Worm (Caenorhabditis elegans): Measurements from ENCODE around the gene srx-87.

The srx-87 gene

DNA sequence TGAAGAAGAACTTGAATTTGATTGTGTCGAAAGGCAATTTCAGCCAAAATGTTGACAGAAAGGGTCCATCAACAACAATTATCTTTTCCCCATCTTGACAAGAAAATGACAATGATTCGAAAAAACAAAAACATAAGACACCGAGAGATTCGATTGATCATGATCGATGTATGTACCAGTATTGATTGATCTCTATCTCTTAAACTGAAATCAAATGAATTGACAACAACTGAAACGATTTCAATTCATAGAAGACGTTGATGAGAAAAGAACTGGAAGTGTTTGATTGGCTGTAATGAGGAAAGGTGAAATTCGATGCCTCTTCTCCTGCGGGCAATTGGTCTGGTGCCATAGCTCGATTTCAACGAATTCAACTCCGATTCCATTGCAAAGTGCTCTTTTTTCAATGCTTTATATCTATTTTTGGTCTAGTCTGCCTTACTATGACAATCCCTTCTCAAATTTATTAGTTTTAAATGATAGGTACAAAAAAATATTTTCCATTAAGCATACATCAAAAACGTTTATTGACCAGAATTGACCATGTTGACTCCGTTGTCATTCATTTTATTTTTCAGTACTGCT is 31.2 kb upstream of the srx-87 start:
- TF ChIP-seq ama-1 (optimal IDR thresholded peaks at IDR 0.05) (no peak), ceh-13 (GFP tag; optimal IDR thresholded peaks at IDR 0.05) (no peak), ets-7 (tag; optimal IDR thresholded peaks at IDR 0.05) (no peak), ceh-36 (tag; optimal IDR thresholded peaks at IDR 0.05) (no peak), sea-1 (GFP tag; conservative IDR thresholded peaks at IDR 0.05) (no peak), B0310.2 (tag; optimal IDR thresholded peaks at IDR 0.05) (no peak), aly-1 (tag; optimal IDR thresholded peaks at IDR 0.05) (no peak), pes-1 (GFP tag; IDR thresholded peaks at IDR 0.05) (no peak), hnd-1 (tag; optimal IDR thresholded peaks at IDR 0.05) (no peak), flt-1 (GFP tag; IDR thresholded peaks at IDR 0.05) (no peak), tbx-37 (GFP tag; conservative IDR thresholded peaks at IDR 0.05) (no peak), scrt-1 (GFP tag; IDR thresholded peaks at IDR 0.05) (no peak)

DNA sequence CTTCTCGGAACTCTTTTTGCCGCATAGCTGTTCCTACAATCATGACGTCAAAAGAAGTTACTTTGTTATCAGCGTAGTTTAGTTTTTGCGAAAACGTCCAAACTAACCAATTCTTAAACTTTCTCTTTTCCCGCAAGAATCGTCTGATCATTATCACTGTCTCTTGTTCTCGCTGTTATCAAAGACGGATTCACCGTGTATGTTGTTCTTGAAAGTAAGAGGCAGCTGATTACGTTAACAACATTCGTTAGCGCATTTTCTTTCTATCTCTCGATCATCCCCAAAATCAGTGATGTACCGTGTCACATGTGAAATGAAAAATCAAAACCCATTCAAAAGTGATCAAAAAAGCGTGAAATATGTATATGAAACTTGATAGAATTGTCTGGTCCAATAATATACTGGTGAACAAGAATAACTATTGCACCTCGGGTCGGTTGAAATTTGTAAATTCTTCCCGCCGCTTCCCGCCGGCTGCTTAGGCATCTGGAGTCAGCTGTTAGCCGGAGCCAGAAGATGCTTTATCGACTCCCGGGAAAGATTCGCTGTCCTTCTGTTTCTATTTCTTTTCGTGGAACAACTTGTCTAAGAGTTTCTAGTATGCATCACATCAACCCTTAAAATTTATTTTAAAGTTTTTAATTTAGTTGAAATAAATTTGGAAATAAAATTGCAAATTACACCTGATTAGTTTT is 30.0 kb upstream of the srx-87 start:
- TF ChIP-seq hmg-4 (GFP tag; optimal IDR thresholded peaks at IDR 0.05), result no peak
- no peak for TF ChIP-seq pes-1 (GFP tag; IDR thresholded peaks at IDR 0.05)
- TF ChIP-seq ets-7 (tag; optimal IDR thresholded peaks at IDR 0.05), result no peak
- TF ChIP-seq hmbx-1 (tag; optimal IDR thresholded peaks at IDR 0.05), result no peak
- no peak for TF ChIP-seq B0310.2 (tag; optimal IDR thresholded peaks at IDR 0.05)
- TF ChIP-seq hnd-1 (tag; optimal IDR thresholded peaks at IDR 0.05), result no peak
- TF ChIP-seq sea-1 (GFP tag; conservative IDR thresholded peaks at IDR 0.05), result no peak
- no peak for TF ChIP-seq scrt-1 (GFP tag; IDR thresholded peaks at IDR 0.05)
- no peak for TF ChIP-seq aly-1 (tag; optimal IDR thresholded peaks at IDR 0.05)

- TF ChIP-seq flt-1 (GFP tag; IDR thresholded peaks at IDR 0.05), result no peak
- no peak for TF ChIP-seq pes-1 (GFP tag; IDR thresholded peaks at IDR 0.05)
- no peak for TF ChIP-seq F13C5.2 (tag; optimal IDR thresholded peaks at IDR 0.05)
- no peak for TF ChIP-seq sea-1 (GFP tag; conservative IDR thresholded peaks at IDR 0.05)
Observed at ce11 chrV:11535504-11536062, 29.1 kb upstream of the srx-87 start.

DNA sequence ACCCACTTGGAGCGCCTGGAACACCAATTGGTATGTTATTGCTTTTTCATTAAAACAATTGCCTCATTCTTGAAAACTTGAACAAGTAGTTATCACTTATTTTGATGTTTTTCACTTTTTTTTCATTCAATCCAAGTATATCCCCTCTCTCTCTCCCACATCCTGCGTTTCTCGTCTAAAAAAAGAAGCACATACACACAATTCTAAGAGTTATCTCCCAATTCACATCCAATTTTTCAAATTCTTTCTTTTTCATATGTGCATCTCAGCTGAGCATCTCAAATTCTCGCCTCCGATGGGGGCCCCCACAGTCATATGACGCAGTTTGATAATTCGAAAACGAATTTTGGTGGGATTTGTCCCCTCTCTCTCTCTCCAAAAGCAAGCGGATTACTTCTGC is 28.0 kb upstream of the srx-87 start:
- TF ChIP-seq F13C5.2 (tag; optimal IDR thresholded peaks at IDR 0.05) (no peak), hnd-1 (tag; optimal IDR thresholded peaks at IDR 0.05) (no peak), aly-1 (tag; optimal IDR thresholded peaks at IDR 0.05) (no peak), B0310.2 (tag; optimal IDR thresholded peaks at IDR 0.05) (no peak), ama-1 (optimal IDR thresholded peaks at IDR 0.05) (no peak), tbx-11 (GFP tag; IDR thresholded peaks at IDR 0.05) (no peak), scrt-1 (GFP tag; IDR thresholded peaks at IDR 0.05) (no peak), hmbx-1 (tag; optimal IDR thresholded peaks at IDR 0.05) (no peak), ets-7 (tag; optimal IDR thresholded peaks at IDR 0.05) (no peak), hmg-4 (GFP tag; optimal IDR thresholded peaks at IDR 0.05) (no peak), ceh-36 (tag; optimal IDR thresholded peaks at IDR 0.05) (no peak), flt-1 (GFP tag; IDR thresholded peaks at IDR 0.05) (no peak), tbx-37 (GFP tag; conservative IDR thresholded peaks at IDR 0.05) (no peak), sea-1 (GFP tag; conservative IDR thresholded peaks at IDR 0.05) (no peak), pes-1 (GFP tag; IDR thresholded peaks at IDR 0.05) (no peak), ceh-13 (GFP tag; optimal IDR thresholded peaks at IDR 0.05) (no peak), tra-4 (tag; optimal IDR thresholded peaks at IDR 0.05) (no peak)

DNA sequence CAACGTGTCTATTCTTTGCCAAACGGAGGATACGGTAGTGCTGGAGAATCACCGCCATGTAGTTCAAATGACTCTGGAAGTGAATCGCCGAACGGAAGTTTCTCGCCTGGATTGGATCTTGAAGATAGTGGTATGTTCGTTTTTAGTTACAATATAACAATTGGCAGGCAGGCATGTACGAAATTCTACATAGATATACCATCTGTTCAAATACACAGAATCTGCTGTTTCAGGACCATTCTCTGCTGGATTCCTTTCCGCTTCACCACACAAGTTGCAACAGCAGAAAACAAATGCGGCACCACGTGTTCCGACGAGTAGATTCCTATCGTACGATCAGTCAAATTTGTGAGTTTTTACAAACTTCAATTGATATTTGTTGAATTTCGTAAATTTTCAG is 25.2 kb upstream of the srx-87 start:
- TF ChIP-seq ceh-13 (GFP tag; optimal IDR thresholded peaks at IDR 0.05), result no peak
- TF ChIP-seq ama-1 (optimal IDR thresholded peaks at IDR 0.05), result no peak
- TF ChIP-seq F13C5.2 (tag; optimal IDR thresholded peaks at IDR 0.05), result no peak
- no peak for TF ChIP-seq tbx-11 (GFP tag; IDR thresholded peaks at IDR 0.05)
- TF ChIP-seq tbx-37 (GFP tag; conservative IDR thresholded peaks at IDR 0.05), result no peak
- no peak for TF ChIP-seq hmg-4 (GFP tag; optimal IDR thresholded peaks at IDR 0.05)
- TF ChIP-seq flt-1 (GFP tag; IDR thresholded peaks at IDR 0.05), result no peak
- no peak for TF ChIP-seq B0310.2 (tag; optimal IDR thresholded peaks at IDR 0.05)
- TF ChIP-seq sea-1 (GFP tag; conservative IDR thresholded peaks at IDR 0.05), result no peak
- TF ChIP-seq pes-1 (GFP tag; IDR thresholded peaks at IDR 0.05), result no peak
- TF ChIP-seq hmbx-1 (tag; optimal IDR thresholded peaks at IDR 0.05), result no peak
- TF ChIP-seq aly-1 (tag; optimal IDR thresholded peaks at IDR 0.05), result no peak
- TF ChIP-seq scrt-1 (GFP tag; IDR thresholded peaks at IDR 0.05), result no peak

ce11 chrV:11541284-11541683 is 23.4 kb upstream of the srx-87 start:
- TF ChIP-seq F13C5.2 (tag; optimal IDR thresholded peaks at IDR 0.05) (no peak), flt-1 (GFP tag; IDR thresholded peaks at IDR 0.05) (no peak), tbx-11 (GFP tag; IDR thresholded peaks at IDR 0.05) (no peak)

DNA sequence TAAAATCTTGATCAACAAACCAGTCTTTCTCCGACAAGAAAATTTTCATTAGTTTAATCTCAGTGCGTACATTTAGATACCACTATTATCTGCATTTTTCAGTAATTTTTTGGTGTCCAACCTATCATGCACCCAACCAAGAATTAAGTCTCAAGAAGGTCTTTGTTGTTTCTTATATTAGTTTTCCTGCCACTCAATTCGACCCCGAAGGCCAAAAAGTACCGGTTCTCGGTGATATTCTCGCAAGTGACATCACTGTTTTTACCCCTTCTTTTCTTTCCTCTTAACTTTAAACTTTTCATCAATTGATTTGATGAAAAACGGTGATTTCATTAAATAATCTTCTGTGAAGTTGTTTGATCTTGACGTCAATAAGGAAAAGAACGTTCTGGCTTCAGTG is 21.1 kb upstream of the srx-87 start, which contains the start of gene F38B7.2:
TSS of gene F38B7.2 (plus strand) at position 400 of the 400 bp plus-strand sequence.
- no peak for TF ChIP-seq B0310.2 (tag; optimal IDR thresholded peaks at IDR 0.05)
- no peak for TF ChIP-seq tra-4 (tag; optimal IDR thresholded peaks at IDR 0.05)

ce11 chrV:11545227-11545626 is 19.4 kb upstream of the srx-87 start, which contains the start of gene F38B7.10:
F38B7.10 (plus strand) TSS chrV:11545527.
- TF ChIP-seq ama-1 (optimal IDR thresholded peaks at IDR 0.05) (no peak), tbx-37 (GFP tag; conservative IDR thresholded peaks at IDR 0.05) (no peak), flt-1 (GFP tag; IDR thresholded peaks at IDR 0.05) (no peak), B0310.2 (tag; optimal IDR thresholded peaks at IDR 0.05) (no peak), tbx-11 (GFP tag; IDR thresholded peaks at IDR 0.05) (no peak), pes-1 (GFP tag; IDR thresholded peaks at IDR 0.05) (no peak), scrt-1 (GFP tag; IDR thresholded peaks at IDR 0.05) (no peak), hmbx-1 (tag; optimal IDR thresholded peaks at IDR 0.05) (no peak), tra-4 (tag; optimal IDR thresholded peaks at IDR 0.05) (no peak), ets-7 (tag; optimal IDR thresholded peaks at IDR 0.05) (no peak), hnd-1 (tag; optimal IDR thresholded peaks at IDR 0.05) (no peak), sea-1 (GFP tag; conservative IDR thresholded peaks at IDR 0.05) (no peak), ceh-36 (tag; optimal IDR thresholded peaks at IDR 0.05) (no peak), ceh-13 (GFP tag; optimal IDR thresholded peaks at IDR 0.05) (no peak), hmg-4 (GFP tag; optimal IDR thresholded peaks at IDR 0.05) (no peak)

All from whole organism, early embryonic.